Worm (Caenorhabditis elegans) whole organism, late embryonic: ENCODE measurements around the gene C34C12.2.

Experiments used
- ceh-45 ChIP-seq: fragments of 200-800 bp; sonication (Bioruptor generic); IDR thresholded peaks from 2 replicates; pipeline ENCODE4 v1.3.6; 2022; ENCODE audit warnings: missing genetic modification reagents, missing genetic modification characterization, missing compliant biosample characterization
- fkh-10 ChIP-seq: fragments of 150-350 bp; optimal IDR thresholded peaks from 2 replicates; lab custom pipeline; 2014; ENCODE audit warnings: missing biosample characterization, missing genetic modification reagents, missing genetic modification characterization
- hlh-8 ChIP-seq: sonication (generic microtip); optimal IDR thresholded peaks from 2 replicates; lab custom pipeline; 2016; ENCODE audit warnings: missing genotype, missing genetic modification characterization, missing compliant biosample characterization

- no peak for TF ChIP-seq fkh-10 (GFP tag; lab: Kevin White, UChicago)
- TF ChIP-seq ceh-45 (GFP tag; lab: Robert Waterston, UW), result no peak
- no peak for TF ChIP-seq hlh-8 (tag; lab: Kevin White, UChicago)
These were observed 25.3 kb downstream of the C34C12.2 start for ce11 chrIII:3478795-3479398.
